Worm (Caenorhabditis elegans) whole organism, mixed stage, embryonic: ENCODE data around the gene comt-1.
A peak's percentile ranks its signal among the peaks of the same experiment; 100 is the strongest.

Source experiments
- M03D4.4 ChIP-seq: sonication (generic microtip); optimal IDR thresholded peaks from 2 replicates; lab custom pipeline; 2017; ENCODE audit warnings: mild to moderate bottlenecking, missing genetic modification characterization, missing compliant biosample characterization
- bed-3 ChIP-seq: fragments of 200-800 bp; sonication (Bioruptor generic); optimal IDR thresholded peaks from 3 replicates; lab custom pipeline; 2018; ENCODE audit warnings: mild to moderate bottlenecking, missing genetic modification characterization, moderate library complexity, missing compliant biosample characterization
- blmp-1 ChIP-seq: fragments of 150-350 bp; optimal IDR thresholded peaks from 2 replicates; lab custom pipeline; 2014; ENCODE audit warnings: missing biosample characterization, missing genetic modification characterization
- ceh-39 ChIP-seq: fragments of 150-350 bp; optimal IDR thresholded peaks from 2 replicates; lab custom pipeline; 2014; ENCODE audit warnings: missing biosample characterization, missing genetic modification characterization
- ceh-43 ChIP-seq: fragments of 200-800 bp; sonication (Bioruptor generic); optimal IDR thresholded peaks from 2 replicates; lab custom pipeline; 2018; ENCODE audit warnings: mild to moderate bottlenecking, missing genetic modification characterization, moderate library complexity, missing compliant biosample characterization
- ceh-83 ChIP-seq: fragments of 200-800 bp; sonication (Bioruptor generic); optimal IDR thresholded peaks from 2 replicates; lab custom pipeline; 2018; ENCODE audit warnings: mild to moderate bottlenecking, missing genetic modification characterization, missing compliant biosample characterization
- ces-1 ChIP-seq: fragments of 150-350 bp; optimal IDR thresholded peaks from 2 replicates; lab custom pipeline; 2014; ENCODE audit warnings: missing biosample characterization, missing genetic modification reagents, missing genetic modification characterization
- cnd-1 ChIP-seq: fragments of 200-800 bp; sonication (Bioruptor generic); optimal IDR thresholded peaks from 2 replicates; lab custom pipeline; 2018; ENCODE audit warnings: mild to moderate bottlenecking, missing genetic modification characterization, missing compliant biosample characterization
- drap-1 ChIP-seq: fragments of 200-800 bp; sonication (Bioruptor generic); optimal IDR thresholded peaks from 3 replicates; lab custom pipeline; 2018; ENCODE audit warnings: mild to moderate bottlenecking, missing genetic modification characterization, missing compliant biosample characterization
- flh-1 ChIP-seq: fragments of 200-800 bp; sonication (Bioruptor generic); optimal IDR thresholded peaks from 2 replicates; lab custom pipeline; 2018; ENCODE audit warnings: mild to moderate bottlenecking, missing genetic modification characterization, moderate library complexity, missing compliant biosample characterization
- ham-2 ChIP-seq: fragments of 200-800 bp; sonication (Bioruptor generic); optimal IDR thresholded peaks from 2 replicates; lab custom pipeline; 2018; ENCODE audit warnings: mild to moderate bottlenecking, missing genetic modification characterization, missing compliant biosample characterization
- lin-32 ChIP-seq: fragments of 200-800 bp; sonication (Bioruptor generic); optimal IDR thresholded peaks from 2 replicates; lab custom pipeline; 2018; ENCODE audit warnings: mild to moderate bottlenecking, missing genetic modification characterization, missing compliant biosample characterization
- lsy-2 ChIP-seq: fragments of 150-350 bp; optimal IDR thresholded peaks from 2 replicates; lab custom pipeline; 2014; ENCODE audit warnings: missing biosample characterization, missing genetic modification characterization
- mab-5 ChIP-seq: fragments of 150-350 bp; optimal IDR thresholded peaks from 2 replicates; lab custom pipeline; 2014; ENCODE audit warnings: missing biosample characterization, missing genetic modification characterization
- mep-1 ChIP-seq: fragments of 150-350 bp; optimal IDR thresholded peaks from 2 replicates; lab custom pipeline; 2017; ENCODE audit warnings: missing biosample characterization, missing genetic modification reagents, missing genetic modification characterization, inconsistent platforms
- mls-2 ChIP-seq: sonication (generic microtip); optimal IDR thresholded peaks from 2 replicates; lab custom pipeline; 2016; ENCODE audit warnings: mild to moderate bottlenecking, missing genetic modification characterization, moderate library complexity, missing compliant biosample characterization
- nhr-12 ChIP-seq: fragments of 150-350 bp; optimal IDR thresholded peaks from 2 replicates; lab custom pipeline; 2014; ENCODE audit warnings: missing biosample characterization, missing genetic modification characterization
- nhr-2 ChIP-seq: fragments of 150-350 bp; optimal IDR thresholded peaks from 2 replicates; lab custom pipeline; 2014; ENCODE audit warnings: missing biosample characterization, missing genetic modification characterization
- nhr-237 ChIP-seq: fragments of 150-350 bp; optimal IDR thresholded peaks from 2 replicates; lab custom pipeline; 2014; ENCODE audit warnings: missing biosample characterization, missing genetic modification characterization
- nhr-28 ChIP-seq: fragments of 150-350 bp; optimal IDR thresholded peaks from 2 replicates; lab custom pipeline; 2014; ENCODE audit warnings: missing biosample characterization, missing genetic modification characterization
- nhr-76 ChIP-seq: sonication (generic microtip); optimal IDR thresholded peaks from 2 replicates; lab custom pipeline; 2017; ENCODE audit warnings: missing biosample characterization, missing genetic modification characterization
- pha-4 ChIP-seq: fragments of 150-350 bp; optimal IDR thresholded peaks from 2 replicates; lab custom pipeline; 2018; ENCODE audit warnings: missing biosample characterization, missing genetic modification reagents, missing genetic modification characterization
- snpc-4 ChIP-seq: fragments of 150-350 bp; optimal IDR thresholded peaks from 2 replicates; lab custom pipeline; 2014; ENCODE audit warnings: missing biosample characterization, missing genetic modification characterization
- sptf-1 ChIP-seq: sonication (generic microtip); optimal IDR thresholded peaks from 2 replicates; lab custom pipeline; 2017; ENCODE audit warnings: mild to moderate bottlenecking, missing genetic modification characterization, moderate library complexity, missing compliant biosample characterization
- tbx-8 ChIP-seq: fragments of 200-800 bp; sonication (Bioruptor generic); optimal IDR thresholded peaks from 2 replicates; lab custom pipeline; 2018; ENCODE audit warnings: mild to moderate bottlenecking, missing genetic modification characterization, moderate library complexity, missing compliant biosample characterization
- unc-120 ChIP-seq: sonication (generic microtip); optimal IDR thresholded peaks from 2 replicates; lab custom pipeline; 2017; ENCODE audit warnings: missing genetic modification characterization, missing compliant biosample characterization; ENCODE audit not compliant: poor library complexity, severe bottlenecking
- unc-39 ChIP-seq: fragments of 150-350 bp; optimal IDR thresholded peaks from 2 replicates; lab custom pipeline; 2014; ENCODE audit warnings: missing biosample characterization, missing genetic modification characterization
- unc-62 ChIP-seq: fragments of 150-350 bp; optimal IDR thresholded peaks from 2 replicates; lab custom pipeline; 2014; ENCODE audit warnings: missing biosample characterization, missing genetic modification reagents, missing genetic modification characterization
- zip-8 ChIP-seq: fragments of 150-350 bp; optimal IDR thresholded peaks from 2 replicates; lab custom pipeline; 2014; ENCODE audit warnings: missing biosample characterization, missing genetic modification characterization

The comt-1 gene

ce11 chrX:2874598-2874997 is 12.3 kb upstream of the comt-1 start:
- TF ChIP-seq tbx-8 (GFP tag; lab: Kevin White, UChicago) = no peak
- TF ChIP-seq ham-2 = peak; percentile 61
- no peak for TF ChIP-seq nhr-28 (tag; lab: Kevin White, UChicago)
- no peak for TF ChIP-seq cnd-1 (tag; lab: Kevin White, UChicago)
- TF ChIP-seq unc-39 (tag; lab: Kevin White, UChicago) = no peak
- no peak for TF ChIP-seq unc-120 (tag; lab: Kevin White, UChicago)
- no peak for TF ChIP-seq nhr-237 (tag; lab: Kevin White, UChicago)
- TF ChIP-seq M03D4.4 = no peak
- TF ChIP-seq blmp-1 (tag; lab: Kevin White, UChicago) = peak; percentile 41
- TF ChIP-seq lin-32 (GFP tag; lab: Kevin White, UChicago) = no peak
- TF ChIP-seq drap-1 (GFP tag; lab: Kevin White, UChicago) = no peak
- TF ChIP-seq ces-1 (GFP tag; lab: Kevin White, UChicago) = no peak
- no peak for TF ChIP-seq unc-62
- no peak for TF ChIP-seq nhr-12 (tag; lab: Kevin White, UChicago)

- TF ChIP-seq mab-5 (tag; lab: Kevin White, UChicago) (no peak), mls-2 (tag; lab: Kevin White, UChicago) (no peak), drap-1 (GFP tag; lab: Kevin White, UChicago) (no peak), lin-32 (GFP tag; lab: Kevin White, UChicago) (no peak), ceh-43 (GFP tag; lab: Kevin White, UChicago) (no peak), ceh-39 (tag; lab: Kevin White, UChicago) (no peak), nhr-76 (tag; lab: Kevin White, UChicago) (no peak), pha-4 (tag; lab: Kevin White, UChicago) (no peak), lsy-2 (no peak), tbx-8 (GFP tag; lab: Kevin White, UChicago) (no peak), nhr-2 (tag; lab: Kevin White, UChicago) (no peak), bed-3 (GFP tag; lab: Kevin White, UChicago) (no peak), unc-39 (tag; lab: Kevin White, UChicago) (no peak), snpc-4 (tag; lab: Kevin White, UChicago) (no peak)
These were observed 11.0 kb upstream of the comt-1 start for ce11 chrX:2873272-2873671.

- TF ChIP-seq sptf-1 (tag; lab: Kevin White, UChicago) (peak; percentile 10), mls-2 (tag; lab: Kevin White, UChicago) (no peak)
These were observed 8.8 kb upstream of the comt-1 start, which contains the start of gene F53B3.3 for ce11 chrX:2871037-2871436. TSS of gene F53B3.3 (minus strand) at chrX:2871137.

ce11 chrX:2865591-2866217 is 3.4 kb upstream of the comt-1 start:
- TF ChIP-seq mab-5 (tag; lab: Kevin White, UChicago) = no peak
- TF ChIP-seq unc-39 (tag; lab: Kevin White, UChicago) = no peak
- TF ChIP-seq nhr-28 (tag; lab: Kevin White, UChicago) = no peak
- no peak for TF ChIP-seq ces-1 (GFP tag; lab: Kevin White, UChicago)
- TF ChIP-seq ham-2 = no peak
- no peak for TF ChIP-seq ceh-83 (GFP tag; lab: Kevin White, UChicago)
- no peak for TF ChIP-seq unc-120 (tag; lab: Kevin White, UChicago)
- TF ChIP-seq bed-3 (GFP tag; lab: Kevin White, UChicago) = no peak
- TF ChIP-seq nhr-76 (tag; lab: Kevin White, UChicago) = no peak
- TF ChIP-seq lsy-2 = no peak
- no peak for TF ChIP-seq blmp-1 (tag; lab: Kevin White, UChicago)
- TF ChIP-seq cnd-1 (tag; lab: Kevin White, UChicago) = no peak
- TF ChIP-seq zip-8 (tag; lab: Kevin White, UChicago) = no peak
- TF ChIP-seq tbx-8 (GFP tag; lab: Kevin White, UChicago) = no peak
- no peak for TF ChIP-seq drap-1 (GFP tag; lab: Kevin White, UChicago)
- no peak for TF ChIP-seq ceh-39 (tag; lab: Kevin White, UChicago)
- no peak for TF ChIP-seq M03D4.4
- TF ChIP-seq lin-32 (GFP tag; lab: Kevin White, UChicago) = no peak
- TF ChIP-seq nhr-237 (tag; lab: Kevin White, UChicago) = no peak

ce11 chrX:2863946-2864345 is 1.7 kb upstream of the comt-1 start, which contains the start of gene F53B3.6:
TSS of gene F53B3.6 (plus strand) at chrX:2864229.
- TF ChIP-seq sptf-1 (tag; lab: Kevin White, UChicago) (no peak), unc-39 (tag; lab: Kevin White, UChicago) (no peak), unc-62 (no peak), nhr-76 (tag; lab: Kevin White, UChicago) (no peak), lin-32 (GFP tag; lab: Kevin White, UChicago) (no peak), drap-1 (GFP tag; lab: Kevin White, UChicago) (no peak), ces-1 (GFP tag; lab: Kevin White, UChicago) (no peak), unc-120 (tag; lab: Kevin White, UChicago) (no peak), flh-1 (GFP tag; lab: Kevin White, UChicago) (no peak), nhr-28 (tag; lab: Kevin White, UChicago) (no peak), mep-1 (tag; lab: Kevin White, UChicago) (no peak), nhr-2 (tag; lab: Kevin White, UChicago) (no peak), ceh-83 (GFP tag; lab: Kevin White, UChicago) (no peak), tbx-8 (GFP tag; lab: Kevin White, UChicago) (no peak)
